Fruit fly (Drosophila melanogaster) whole organism, embryonic: ENCODE results near the gene CG11562.
A peak's percentile ranks its signal among the peaks of the same experiment; 100 is the strongest.

Experiments used
- ATbp ChIP-seq: fragments of 200-800 bp; sonication (Bioruptor generic); optimal IDR thresholded peaks from 2 replicates; lab custom pipeline; 2017; ENCODE audit warnings: missing biosample characterization, mild to moderate bottlenecking, missing genetic modification characterization, missing genetic modification reagents
- Antp ChIP-seq: fragments of 200-800 bp; sonication (Bioruptor generic); optimal IDR thresholded peaks from 3 replicates; lab custom pipeline; 2016; ENCODE audit warnings: missing biosample characterization, missing genetic modification characterization
- CG12744 ChIP-seq: fragments of 200-800 bp; sonication (Bioruptor generic); optimal IDR thresholded peaks from 2 replicates; lab custom pipeline; 2016; ENCODE audit warnings: missing biosample characterization, missing genetic modification characterization
- CG13624 ChIP-seq: fragments of 200-800 bp; sonication (Bioruptor generic); optimal IDR thresholded peaks from 2 replicates; lab custom pipeline; 2016; ENCODE audit warnings: missing biosample characterization, missing genetic modification characterization
- CG13775 ChIP-seq: fragments of 200-800 bp; sonication (Bioruptor generic); optimal IDR thresholded peaks from 3 replicates; lab custom pipeline; 2017; ENCODE audit warnings: missing biosample characterization, mild to moderate bottlenecking, missing genetic modification characterization
- CG14860 ChIP-seq: fragments of 200-800 bp; sonication (Bioruptor generic); IDR thresholded peaks from 3 replicates; pipeline ENCODE4 v1.3.6; 2022; ENCODE audit warnings: missing biosample characterization, missing genetic modification characterization; ENCODE audit not compliant: partially characterized antibody
- CG1529 ChIP-seq: fragments of 200-800 bp; sonication (Bioruptor generic); optimal IDR thresholded peaks from 3 replicates; lab custom pipeline; 2018; ENCODE audit warnings: missing biosample characterization, missing genetic modification characterization
- CG15696 ChIP-seq: fragments of 200-800 bp; sonication (Bioruptor generic); optimal IDR thresholded peaks from 2 replicates; lab custom pipeline; 2019; ENCODE audit warnings: missing biosample characterization, mild to moderate bottlenecking, missing genetic modification characterization, moderate library complexity
- CG1647 ChIP-seq: fragments of 200-800 bp; sonication (Bioruptor generic); optimal IDR thresholded peaks from 3 replicates; lab custom pipeline; 2016; ENCODE audit warnings: missing biosample characterization, missing genetic modification characterization
- CG1792 ChIP-seq: fragments of 200-800 bp; sonication (Bioruptor generic); optimal IDR thresholded peaks from 2 replicates; lab custom pipeline; 2016; ENCODE audit warnings: missing biosample characterization, missing genetic modification characterization
- CG18764 ChIP-seq: fragments of 200-800 bp; sonication (Bioruptor generic); optimal IDR thresholded peaks from 3 replicates; lab custom pipeline; 2016; ENCODE audit warnings: missing biosample characterization, missing genetic modification characterization
- CG2120 ChIP-seq: fragments of 200-800 bp; sonication (Bioruptor generic); optimal IDR thresholded peaks from 3 replicates; lab custom pipeline; 2016; ENCODE audit warnings: missing biosample characterization, missing genetic modification characterization
- CG2712 ChIP-seq: fragments of 200-800 bp; optimal IDR thresholded peaks from 3 replicates; lab custom pipeline; 2019; ENCODE audit warnings: missing biosample characterization, mild to moderate bottlenecking, missing genetic modification characterization, moderate library complexity
- CG30020 ChIP-seq: fragments of 200-800 bp; optimal IDR thresholded peaks from 2 replicates; lab custom pipeline; 2019; ENCODE audit warnings: missing biosample characterization, mild to moderate bottlenecking, missing genetic modification characterization, moderate library complexity
- CG3065 ChIP-seq: fragments of 200-800 bp; sonication (Bioruptor generic); optimal IDR thresholded peaks from 2 replicates; lab custom pipeline; 2016; ENCODE audit warnings: missing biosample characterization, missing genetic modification characterization
- CG33557 ChIP-seq: fragments of 200-800 bp; sonication (Bioruptor generic); optimal IDR thresholded peaks from 2 replicates; lab custom pipeline; 2019; ENCODE audit warnings: missing biosample characterization, mild to moderate bottlenecking, missing genetic modification characterization, moderate library complexity
- CG42726 ChIP-seq: fragments of 200-800 bp; sonication (Bioruptor generic); IDR thresholded peaks from 2 replicates; pipeline ENCODE4 v1.3.6; 2022; ENCODE audit warnings: missing biosample characterization, missing genetic modification characterization; ENCODE audit not compliant: partially characterized antibody
- CG4707 ChIP-seq: fragments of 200-800 bp; sonication (Bioruptor generic); optimal IDR thresholded peaks from 2 replicates; lab custom pipeline; 2018; ENCODE audit warnings: missing biosample characterization, mild to moderate bottlenecking, missing genetic modification characterization, moderate library complexity
- CTCF ChIP-seq: fragments of 200-800 bp; sonication (Bioruptor generic); optimal IDR thresholded peaks from 2 replicates; lab custom pipeline; 2017; ENCODE audit warnings: missing biosample characterization, mild to moderate bottlenecking, missing genetic modification characterization, moderate library complexity
- Chrac-16 ChIP-seq: fragments of 200-800 bp; sonication (Bioruptor generic); optimal IDR thresholded peaks from 3 replicates; lab custom pipeline; 2016; ENCODE audit warnings: missing biosample characterization, missing genetic modification characterization
- Drgx ChIP-seq: fragments of 200-800 bp; sonication (Bioruptor generic); IDR thresholded peaks from 2 replicates; pipeline ENCODE4 v1.3.6; 2022; ENCODE audit warnings: missing biosample characterization, missing genetic modification characterization
- Fer3 ChIP-seq: fragments of 200-800 bp; sonication (Bioruptor generic); optimal IDR thresholded peaks from 2 replicates; lab custom pipeline; 2018; ENCODE audit warnings: missing biosample characterization, mild to moderate bottlenecking, missing genetic modification characterization, moderate library complexity
- Hmx ChIP-seq: fragments of 200-800 bp; sonication (Bioruptor generic); optimal IDR thresholded peaks from 2 replicates; lab custom pipeline; 2016; ENCODE audit warnings: missing biosample characterization, missing genetic modification characterization
- Med ChIP-seq: fragments of 200-800 bp; sonication (Bioruptor generic); peaks from one replicate; lab custom pipeline; 2016; ENCODE audit warnings: missing biosample characterization, missing genetic modification characterization, mild to moderate bottlenecking, inconsistent platforms, moderate library complexity
- NC2β ChIP-seq: fragments of 200-800 bp; sonication (Bioruptor generic); optimal IDR thresholded peaks from 2 replicates; lab custom pipeline; 2016; ENCODE audit warnings: missing biosample characterization, missing genetic modification characterization
- NfI ChIP-seq: fragments of 200-800 bp; sonication (Bioruptor generic); optimal IDR thresholded peaks from 3 replicates; lab custom pipeline; 2018; ENCODE audit warnings: missing biosample characterization, mild to moderate bottlenecking, missing genetic modification characterization, moderate library complexity
- Poxn ChIP-seq: fragments of 200-800 bp; sonication (Bioruptor generic); IDR thresholded peaks from 2 replicates; pipeline ENCODE4 v1.3.6; 2022; ENCODE audit warnings: missing biosample characterization, missing genetic modification characterization
- Taf1 ChIP-seq: fragments of 200-800 bp; sonication (Bioruptor generic); IDR thresholded peaks from 2 replicates; pipeline ENCODE4 v1.3.6; 2022; ENCODE audit warnings: missing biosample characterization, missing genetic modification characterization
- Trl ChIP-seq, 3 experiments: fragments of >200 bp in 2 of 3; fragments of 200-800 bp in 1 of 3; sonication (Bioruptor generic) in 1 of 3; optimal IDR thresholded peaks; 2 replicates in 1 of 3; 3 replicates in 2 of 3; lab custom pipeline; 2016 to 2017; ENCODE audit warnings: missing biosample characterization in 1 of 3, missing genetic modification characterization in 1 of 3
- YL-1 ChIP-seq: fragments of 200-800 bp; sonication (Bioruptor generic); optimal IDR thresholded peaks from 3 replicates; lab custom pipeline; 2017; ENCODE audit warnings: missing biosample characterization, mild to moderate bottlenecking, missing genetic modification characterization
- aop ChIP-seq: fragments of 200-800 bp; sonication (Bioruptor generic); IDR thresholded peaks from 2 replicates; pipeline ENCODE4 v1.3.6; 2022; ENCODE audit warnings: missing biosample characterization, missing genetic modification characterization
- ap ChIP-seq: fragments of 200-800 bp; sonication (Bioruptor generic); IDR thresholded peaks from 2 replicates; pipeline ENCODE4 v1.3.6; 2022; ENCODE audit warnings: missing biosample characterization, missing genetic modification characterization
- ase ChIP-seq: fragments of 200-800 bp; sonication (Bioruptor generic); IDR thresholded peaks from 3 replicates; pipeline ENCODE4 v1.3.6; 2022; ENCODE audit warnings: missing biosample characterization, missing genetic modification characterization
- br ChIP-seq: fragments of >200 bp; optimal IDR thresholded peaks from 2 replicates; lab custom pipeline; 2017
- ci ChIP-seq: fragments of 200-800 bp; sonication (Bioruptor generic); IDR thresholded peaks from 3 replicates; pipeline ENCODE4 v1.3.6; 2022; ENCODE audit warnings: missing biosample characterization, missing genetic modification characterization
- corto ChIP-seq: fragments of 200-800 bp; sonication (Bioruptor generic); optimal IDR thresholded peaks from 2 replicates; lab custom pipeline; 2016; ENCODE audit warnings: missing biosample characterization, mild to moderate bottlenecking, missing genetic modification characterization, moderate library complexity
- gro ChIP-seq: fragments of 200-800 bp; sonication (Bioruptor generic); optimal IDR thresholded peaks from 2 replicates; lab custom pipeline; 2016; ENCODE audit warnings: missing biosample characterization, missing genetic modification characterization
- hb ChIP-seq: fragments of 200-800 bp; sonication (Bioruptor generic); IDR thresholded peaks from 3 replicates; pipeline ENCODE4 v1.3.6; 2022; ENCODE audit warnings: missing biosample characterization, missing genetic modification characterization; ENCODE audit not compliant: partially characterized antibody
- jigr1 ChIP-seq: fragments of 200-800 bp; sonication (Bioruptor generic); IDR thresholded peaks from 3 replicates; pipeline ENCODE4 v1.3.6; 2022; ENCODE audit warnings: missing biosample characterization, missing genetic modification characterization
- pita ChIP-seq: fragments of 200-800 bp; sonication (Bioruptor generic); optimal IDR thresholded peaks from 2 replicates; lab custom pipeline; 2017; ENCODE audit warnings: missing biosample characterization, mild to moderate bottlenecking, missing genetic modification characterization
- prd ChIP-seq, 3 experiments: fragments of >200 bp in 2 of 3; fragments of 200-800 bp in 1 of 3; sonication (Bioruptor generic) in 1 of 3; optimal IDR thresholded peaks in 2 of 3; IDR thresholded peaks in 1 of 3; 2 replicates in 2 of 3; 3 replicates in 1 of 3; pipeline versions ENCODE4 v1.3.6 to Lab custom; 2017 to 2022; ENCODE audit warnings: missing biosample characterization in 1 of 3, missing genetic modification characterization in 1 of 3
- pum ChIP-seq: fragments of 200-800 bp; sonication (Bioruptor generic); optimal IDR thresholded peaks from 2 replicates; lab custom pipeline; 2016; ENCODE audit warnings: missing biosample characterization, missing genetic modification characterization
- pzg ChIP-seq: fragments of 200-800 bp; sonication (Bioruptor generic); optimal IDR thresholded peaks from 3 replicates; lab custom pipeline; 2018; ENCODE audit warnings: missing biosample characterization, mild to moderate bottlenecking, missing genetic modification characterization, moderate library complexity
- sc ChIP-seq, 3 experiments: fragments of >200 bp in 2 of 3; fragments of 200-800 bp in 1 of 3; sonication (Bioruptor generic) in 1 of 3; optimal IDR thresholded peaks; 2 replicates in 2 of 3; 3 replicates in 1 of 3; lab custom pipeline; 2017; ENCODE audit warnings: mild to moderate bottlenecking in 1 of 3, missing biosample characterization in 1 of 3, missing genetic modification characterization in 1 of 3, missing genetic modification reagents in 1 of 3
- scrt ChIP-seq: fragments of 200-800 bp; sonication (Bioruptor generic); optimal IDR thresholded peaks from 2 replicates; lab custom pipeline; 2018; ENCODE audit warnings: missing biosample characterization, mild to moderate bottlenecking, missing genetic modification characterization, moderate library complexity
- sens ChIP-seq: fragments of 200-800 bp; sonication (Bioruptor generic); peaks from one replicate; lab custom pipeline; 2016; ENCODE audit warnings: missing biosample characterization, missing genetic modification characterization
- slou ChIP-seq: fragments of 200-800 bp; sonication (Bioruptor generic); optimal IDR thresholded peaks from 3 replicates; lab custom pipeline; 2016; ENCODE audit warnings: missing biosample characterization, missing genetic modification characterization
- slp2 ChIP-seq: fragments of 200-800 bp; sonication (Bioruptor generic); optimal IDR thresholded peaks from 2 replicates; lab custom pipeline; 2016; ENCODE audit warnings: missing biosample characterization, missing genetic modification characterization
- ssp ChIP-seq: fragments of 200-800 bp; sonication (Bioruptor generic); IDR thresholded peaks from 2 replicates; pipeline ENCODE4 v1.3.6; 2022; ENCODE audit warnings: missing biosample characterization, missing genetic modification characterization
- tio ChIP-seq: fragments of 200-800 bp; sonication (Bioruptor generic); optimal IDR thresholded peaks from 2 replicates; lab custom pipeline; 2017; ENCODE audit warnings: missing biosample characterization, missing genetic modification characterization, inconsistent platforms
- tx ChIP-seq: fragments of 200-800 bp; sonication (Bioruptor generic); optimal IDR thresholded peaks from 2 replicates; lab custom pipeline; 2016; ENCODE audit warnings: missing biosample characterization, missing genetic modification characterization

CG11562 gene

DNA sequence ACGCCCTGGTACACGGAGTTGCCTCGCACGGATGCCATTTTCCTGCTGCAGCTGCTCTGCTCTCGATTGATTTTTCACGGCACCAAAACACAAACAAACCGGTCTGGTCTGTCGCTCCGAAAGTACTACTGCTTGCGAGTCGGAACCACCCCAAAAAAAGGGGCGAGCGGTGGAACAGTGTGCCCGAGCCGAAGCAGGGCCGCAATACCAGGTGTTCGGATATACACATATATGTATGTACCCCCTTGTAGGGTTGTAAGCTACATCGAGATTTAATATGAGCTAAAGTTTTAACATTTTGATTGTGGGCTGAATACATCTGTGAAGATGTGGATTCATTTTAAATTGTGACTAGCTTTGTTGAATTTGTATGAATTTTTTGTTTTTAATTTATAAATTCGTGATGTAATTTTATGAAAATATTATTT, 6.6 kb upstream of the CG11562 start (continued):
- peak; percentile 42 for TF ChIP-seq CG13624 (GFP tag; lab: Kevin White, UChicago)
- TF ChIP-seq CG15696 (tag; lab: Kevin White, UChicago): peak; percentile 7
- peak; percentile 45 for TF ChIP-seq CG2712
- peak; percentile 45 for TF ChIP-seq Antp (GFP tag; lab: Kevin White, UChicago)
- TF ChIP-seq YL-1 (GFP tag; lab: Kevin White, UChicago): peak; percentile 63
- TF ChIP-seq sens (GFP tag; lab: Kevin White, UChicago): peak; percentile 84
- TF ChIP-seq NC2β (GFP tag; lab: Kevin White, UChicago): peak; percentile 16
- peak; percentile 60 for TF ChIP-seq CG3065 (GFP tag; lab: Kevin White, UChicago)
- TF ChIP-seq corto (GFP tag; lab: Kevin White, UChicago): no peak
- no peak for TF ChIP-seq hb (GFP tag; lab: Robert Waterston, UW)
- TF ChIP-seq CG1647: no peak
- TF ChIP-seq ase: no peak
- TF ChIP-seq scrt (GFP tag; lab: Kevin White, UChicago): peak; percentile 39
- TF ChIP-seq Med (GFP tag; lab: Kevin White, UChicago): peak; percentile 94
- peak; percentile 48 for TF ChIP-seq CG4707 (GFP tag; lab: Kevin White, UChicago)
- no peak for TF ChIP-seq prd (optimal IDR thresholded peaks at IDR 0.05; lab: Kevin White, UChicago)
- no peak for TF ChIP-seq prd (GFP tag; IDR thresholded peaks at IDR 0.05; lab: Robert Waterston, UW)
- no peak for TF ChIP-seq CG12744 (GFP tag; lab: Kevin White, UChicago)
- TF ChIP-seq pita (GFP tag; lab: Kevin White, UChicago): no peak
- TF ChIP-seq tx (GFP tag; lab: Kevin White, UChicago): peak; percentile 31
- TF ChIP-seq CG14860 (GFP tag; lab: Robert Waterston, UW): no peak
- no peak for TF ChIP-seq CG1529 (GFP tag; lab: Kevin White, UChicago)
- no peak for TF ChIP-seq aop (GFP tag; lab: Robert Waterston, UW)
- TF ChIP-seq CG1792: peak; percentile 40
- TF ChIP-seq ssp (GFP tag; lab: Robert Waterston, UW): peak; percentile 36; the same call in 1 of the 2 replicates
- peak; percentile 3 for TF ChIP-seq CG13775 (GFP tag; lab: Kevin White, UChicago)
- TF ChIP-seq Poxn: no peak
- no peak for TF ChIP-seq Trl (optimal IDR thresholded peaks at IDR 0.05; lab: Kevin White, UChicago)
- peak; percentile 54 for TF ChIP-seq Trl (GFP tag; optimal IDR thresholded peaks at IDR 0.05; lab: Kevin White, UChicago)
- TF ChIP-seq jigr1 (GFP tag; lab: Robert Waterston, UW): no peak
- no peak for TF ChIP-seq slp2 (GFP tag; lab: Kevin White, UChicago)
- TF ChIP-seq ap (GFP tag; lab: Robert Waterston, UW): no peak
- TF ChIP-seq sc (optimal IDR thresholded peaks at IDR 0.05; lab: Kevin White, UChicago): no peak
- TF ChIP-seq sc (GFP tag; optimal IDR thresholded peaks at IDR 0.05; lab: Kevin White, UChicago): no peak
- no peak for TF ChIP-seq br (lab: Kevin White, UChicago)
- TF ChIP-seq CG33557 (GFP tag; lab: Kevin White, UChicago): no peak
- peak; percentile 25 for TF ChIP-seq CTCF (GFP tag; lab: Kevin White, UChicago)
- peak; percentile 19 for TF ChIP-seq Chrac-16 (GFP tag; lab: Kevin White, UChicago)
- peak; percentile 59 for TF ChIP-seq Hmx (GFP tag; lab: Kevin White, UChicago)
- no peak for TF ChIP-seq CG18764 (GFP tag; lab: Kevin White, UChicago)
- TF ChIP-seq ci (GFP tag; lab: Robert Waterston, UW): peak; percentile 84
- TF ChIP-seq Drgx (GFP tag; lab: Robert Waterston, UW): 0 out of 2 replicates have a peak, but pooled peaks have one; percentile 25
- no peak for TF ChIP-seq tio
- TF ChIP-seq CG2120 (GFP tag; lab: Kevin White, UChicago): peak; percentile 71
- TF ChIP-seq pum (GFP tag; lab: Kevin White, UChicago): peak; percentile 12
- no peak for TF ChIP-seq slou (GFP tag; lab: Kevin White, UChicago)
- no peak for TF ChIP-seq Taf1
- TF ChIP-seq pzg (GFP tag; lab: Kevin White, UChicago): peak; percentile 80
- TF ChIP-seq NfI: peak; percentile 54
- TF ChIP-seq Fer3 (tag; lab: Kevin White, UChicago): peak; percentile 45
- peak; percentile 43 for TF ChIP-seq ATbp
- peak; percentile 74 for TF ChIP-seq CG42726 (GFP tag; lab: Robert Waterston, UW)
- TF ChIP-seq gro (GFP tag; lab: Kevin White, UChicago): peak; percentile 59
- TF ChIP-seq CG30020 (tag; lab: Kevin White, UChicago): peak; percentile 55
